Comparison of ENCODE assay signal across 1 fruit fly cellular context in genomic region chr2L:4806109-4806508, dm6.
TF ChIP-seq lines count a peak whose summit lies in the region.

No protein-coding gene starts in this region.

TF ChIP-seq in whole organism, embryonic, 481 proteins besides CTCF, POLR2A, EP300 and RAD21 (continued from another document and continues in another):
- TF ChIP-seq Ravus (GFP tag; IDR thresholded peaks at IDR 0.05; lab: Robert Waterston, UW) (no peak), CG11504 (tag; optimal IDR thresholded peaks at IDR 0.05; lab: Kevin White, UChicago) (peak; percentile 73), CG15696 (tag; optimal IDR thresholded peaks at IDR 0.05; lab: Kevin White, UChicago) (no peak), CG10366 (GFP tag; IDR thresholded peaks at IDR 0.05; lab: Robert Waterston, UW) (no peak; the same call in 1 of the 2 replicates), pb (GFP tag; optimal IDR thresholded peaks at IDR 0.05; lab: Kevin White, UChicago) (no peak), CG5953 (GFP tag; IDR thresholded peaks at IDR 0.05; lab: Robert Waterston, UW) (no peak), Aef1 (GFP tag; IDR thresholded peaks at IDR 0.05; lab: Robert Waterston, UW) (peak; percentile 42; the same call in 1 of the 3 replicates), Xbp1 (GFP tag; optimal IDR thresholded peaks at IDR 0.05; lab: Kevin White, UChicago) (peak; percentile 15), otp (GFP tag; IDR thresholded peaks at IDR 0.05; lab: Robert Waterston, UW) (no peak), sim (GFP tag; IDR thresholded peaks at IDR 0.05; lab: Robert Waterston, UW) (no peak), tio (GFP tag; optimal IDR thresholded peaks at IDR 0.05; lab: Kevin White, UChicago) (no peak), E2f2 (GFP tag; IDR thresholded peaks at IDR 0.05; lab: Robert Waterston, UW) (peak; percentile 12; the same call in 1 of the 2 replicates), Doc3 (GFP tag; IDR thresholded peaks at IDR 0.05; lab: Robert Waterston, UW; ENCODE audit: partially characterized antibody) (no peak), D19B (GFP tag; optimal IDR thresholded peaks at IDR 0.05; lab: Kevin White, UChicago) (no peak), CoRest (tag; optimal IDR thresholded peaks at IDR 0.05; lab: Kevin White, UChicago) (peak; percentile 26), CG14050 (GFP tag; IDR thresholded peaks at IDR 0.05; lab: Robert Waterston, UW) (peak; percentile 51; the same call in 2 of the 3 replicates), CG9932 (GFP tag; IDR thresholded peaks at IDR 0.05; lab: Robert Waterston, UW) (no peak), wor (GFP tag; IDR thresholded peaks at IDR 0.05; lab: Robert Waterston, UW) (no peak), dmrt99B (tag; optimal IDR thresholded peaks at IDR 0.05; lab: Kevin White, UChicago) (peak; percentile 52), Gsc (GFP tag; IDR thresholded peaks at IDR 0.05; lab: Robert Waterston, UW) (no peak), sug (tag; optimal IDR thresholded peaks at IDR 0.05; lab: Kevin White, UChicago) (no peak), pita (GFP tag; optimal IDR thresholded peaks at IDR 0.05; lab: Kevin White, UChicago) (no peak), nerfin-2 (GFP tag; IDR thresholded peaks at IDR 0.05; lab: Robert Waterston, UW; ENCODE audit: partially characterized antibody) (no peak), CG11723 (GFP tag; optimal IDR thresholded peaks at IDR 0.05; lab: Kevin White, UChicago) (no peak), bowl (GFP tag; IDR thresholded peaks at IDR 0.05; lab: Robert Waterston, UW) (peak; percentile 42; the same call in 1 of the 2 replicates), CG4404 (GFP tag; IDR thresholded peaks at IDR 0.05; lab: Robert Waterston, UW) (no peak), ash1 (GFP tag; optimal IDR thresholded peaks at IDR 0.05; lab: Kevin White, UChicago) (no peak), ems (GFP tag; optimal IDR thresholded peaks at IDR 0.05; lab: Kevin White, UChicago) (no peak), CG2129 (GFP tag; IDR thresholded peaks at IDR 0.05; lab: Robert Waterston, UW; ENCODE audit: partially characterized antibody) (no peak), seq (GFP tag; IDR thresholded peaks at IDR 0.05; lab: Robert Waterston, UW) (0 out of 2 replicates have a peak, but pooled peaks have one; percentile 27), CG6689 (GFP tag; IDR thresholded peaks at IDR 0.05; lab: Robert Waterston, UW) (0 out of 2 replicates have a peak, but pooled peaks have one; percentile 23), CG4854 (GFP tag; optimal IDR thresholded peaks at IDR 0.05; lab: Kevin White, UChicago) (no peak), CG13296 (GFP tag; optimal IDR thresholded peaks at IDR 0.05; lab: Kevin White, UChicago) (no peak), vvl (GFP tag; IDR thresholded peaks at IDR 0.05; lab: Robert Waterston, UW) (peak; percentile 82), Ets65A (GFP tag; lab: Kevin White, UChicago) (no peak), Hr39 (optimal IDR thresholded peaks at IDR 0.05; lab: Kevin White, UChicago) (no peak), so (GFP tag; IDR thresholded peaks at IDR 0.05; lab: Robert Waterston, UW) (peak; percentile 66; the same call in 2 of the 3 replicates), CG8924 (tag; optimal IDR thresholded peaks at IDR 0.05; lab: Kevin White, UChicago) (no peak), disco-r (GFP tag; optimal IDR thresholded peaks at IDR 0.05; lab: Kevin White, UChicago) (no peak), CG2678 (tag; optimal IDR thresholded peaks at IDR 0.05; lab: Kevin White, UChicago) (peak; percentile 10), CG16813 (GFP tag; IDR thresholded peaks at IDR 0.05; lab: Robert Waterston, UW; ENCODE audit: partially characterized antibody) (no peak), Spps (tag; optimal IDR thresholded peaks at IDR 0.05; lab: Kevin White, UChicago) (no peak), CG8478 (optimal IDR thresholded peaks at IDR 0.05; lab: Kevin White, UChicago) (no peak), sqz (GFP tag; optimal IDR thresholded peaks at IDR 0.05; lab: Kevin White, UChicago) (no peak), Taf1 (GFP tag; IDR thresholded peaks at IDR 0.05; lab: Robert Waterston, UW) (no peak), her (GFP tag; optimal IDR thresholded peaks at IDR 0.05; lab: Kevin White, UChicago) (no peak), CG18011 (GFP tag; optimal IDR thresholded peaks at IDR 0.05; lab: Kevin White, UChicago) (no peak), CG15011 (GFP tag; optimal IDR thresholded peaks at IDR 0.05; lab: Kevin White, UChicago) (no peak), Hmr (GFP tag; optimal IDR thresholded peaks at IDR 0.05; lab: Kevin White, UChicago) (no peak), Antp (GFP tag; optimal IDR thresholded peaks at IDR 0.05; lab: Kevin White, UChicago) (no peak), CG7556 (GFP tag; optimal IDR thresholded peaks at IDR 0.05; lab: Kevin White, UChicago) (no peak), CG1603 (tag; optimal IDR thresholded peaks at IDR 0.05; lab: Kevin White, UChicago) (no peak), CG6175 (GFP tag; IDR thresholded peaks at IDR 0.05; lab: Robert Waterston, UW) (no peak), CG18476 (GFP tag; optimal IDR thresholded peaks at IDR 0.05; lab: Kevin White, UChicago) (no peak), CG10321 (GFP tag; IDR thresholded peaks at IDR 0.05; lab: Robert Waterston, UW) (no peak), CG4707 (GFP tag; optimal IDR thresholded peaks at IDR 0.05; lab: Kevin White, UChicago) (no peak), dysf (GFP tag; IDR thresholded peaks at IDR 0.05; lab: Robert Waterston, UW) (peak; percentile 56; the same call in 2 of the 3 replicates), CG34224 (GFP tag; IDR thresholded peaks at IDR 0.05; lab: Robert Waterston, UW; ENCODE audit: partially characterized antibody) (no peak), Awh (GFP tag; IDR thresholded peaks at IDR 0.05; lab: Robert Waterston, UW) (0 out of 2 replicates have a peak, but pooled peaks have one; percentile 27), Sin3A (optimal IDR thresholded peaks at IDR 0.05; lab: Kevin White, UChicago) (no peak), MBD-R2 (GFP tag; IDR thresholded peaks at IDR 0.05; lab: Robert Waterston, UW) (no peak), Bteb2 (GFP tag; optimal IDR thresholded peaks at IDR 0.05; lab: Kevin White, UChicago) (no peak), cad (GFP tag; optimal IDR thresholded peaks at IDR 0.05; lab: Kevin White, UChicago) (no peak), CG31441 (GFP tag; IDR thresholded peaks at IDR 0.05; lab: Robert Waterston, UW) (no peak), gcm (GFP tag; optimal IDR thresholded peaks at IDR 0.05; lab: Kevin White, UChicago) (no peak), CG14667 (GFP tag; IDR thresholded peaks at IDR 0.05; lab: Robert Waterston, UW) (0 out of 2 replicates have a peak, but pooled peaks have one; percentile 9), CG43689 (GFP tag; IDR thresholded peaks at IDR 0.05; lab: Robert Waterston, UW) (0 out of 2 replicates have a peak, but pooled peaks have one; percentile 5), bbx (GFP tag; IDR thresholded peaks at IDR 0.05; lab: Robert Waterston, UW; ENCODE audit: partially characterized antibody) (no peak), CG6272 (GFP tag; IDR thresholded peaks at IDR 0.05; lab: Robert Waterston, UW) (no peak), CG12236 (GFP tag; optimal IDR thresholded peaks at IDR 0.05; lab: Kevin White, UChicago) (no peak), psq (GFP tag; optimal IDR thresholded peaks at IDR 0.05; lab: Kevin White, UChicago) (no peak), H2.0 (GFP tag; IDR thresholded peaks at IDR 0.05; lab: Robert Waterston, UW) (peak; percentile 28; the same call in 1 of the 2 replicates), Hey (tag; optimal IDR thresholded peaks at IDR 0.05; lab: Kevin White, UChicago) (no peak), sr (GFP tag; IDR thresholded peaks at IDR 0.05; lab: Robert Waterston, UW) (no peak), NfI (GFP tag; optimal IDR thresholded peaks at IDR 0.05; lab: Kevin White, UChicago) (peak; percentile 32), Atf6 (GFP tag; IDR thresholded peaks at IDR 0.05; lab: Robert Waterston, UW) (no peak), Opbp (GFP tag; IDR thresholded peaks at IDR 0.05; lab: Robert Waterston, UW; ENCODE audit: partially characterized antibody) (no peak), CG13624 (GFP tag; optimal IDR thresholded peaks at IDR 0.05; lab: Kevin White, UChicago) (no peak), Ets97D (GFP tag; optimal IDR thresholded peaks at IDR 0.05; lab: Kevin White, UChicago) (no peak), CG30403 (GFP tag; optimal IDR thresholded peaks at IDR 0.05; lab: Kevin White, UChicago) (peak; percentile 14), nerfin-1 (tag; optimal IDR thresholded peaks at IDR 0.05; lab: Kevin White, UChicago) (no peak), CG8281 (tag; optimal IDR thresholded peaks at IDR 0.05; lab: Kevin White, UChicago) (no peak), row (GFP tag; IDR thresholded peaks at IDR 0.05; lab: Robert Waterston, UW) (peak; percentile 45; the same call in 2 of the 3 replicates), twi (tag; optimal IDR thresholded peaks at IDR 0.05; lab: Kevin White, UChicago) (no peak), Xrp1 (GFP tag; IDR thresholded peaks at IDR 0.05; lab: Robert Waterston, UW) (no peak; the same call in 1 of the 2 replicates), CG14710 (tag; optimal IDR thresholded peaks at IDR 0.05; lab: Kevin White, UChicago) (no peak), CG17328 (GFP tag; IDR thresholded peaks at IDR 0.05; lab: Robert Waterston, UW) (0 out of 2 replicates have a peak, but pooled peaks have one; percentile 21), CG14014 (GFP tag; IDR thresholded peaks at IDR 0.05; lab: Robert Waterston, UW) (peak; percentile 20; the same call in 1 of the 2 replicates), oc (tag; optimal IDR thresholded peaks at IDR 0.05; lab: Kevin White, UChicago) (no peak), PHDP (tag; optimal IDR thresholded peaks at IDR 0.05; lab: Kevin White, UChicago) (no peak), pros (GFP tag; optimal IDR thresholded peaks at IDR 0.05; lab: Kevin White, UChicago) (no peak), chm (GFP tag; IDR thresholded peaks at IDR 0.05; lab: Robert Waterston, UW) (no peak; the same call in 1 of the 2 replicates), CG32767 (GFP tag; IDR thresholded peaks at IDR 0.05; lab: Robert Waterston, UW) (no peak), Mad (GFP tag; optimal IDR thresholded peaks at IDR 0.05; lab: Kevin White, UChicago) (no peak), Hmx (GFP tag; optimal IDR thresholded peaks at IDR 0.05; lab: Kevin White, UChicago) (no peak), CG9817 (tag; optimal IDR thresholded peaks at IDR 0.05; lab: Kevin White, UChicago) (no peak), lmd (GFP tag; IDR thresholded peaks at IDR 0.05; lab: Robert Waterston, UW) (peak; percentile 40; the same call in 1 of the 2 replicates), exex (tag; optimal IDR thresholded peaks at IDR 0.05; lab: Kevin White, UChicago) (no peak), eve (GFP tag; optimal IDR thresholded peaks at IDR 0.05; lab: Kevin White, UChicago) (no peak), dm (GFP tag; optimal IDR thresholded peaks at IDR 0.05; lab: Kevin White, UChicago) (no peak), NK7.1 (GFP tag; optimal IDR thresholded peaks at IDR 0.05; lab: Kevin White, UChicago) (no peak), Oaz (GFP tag; IDR thresholded peaks at IDR 0.05; lab: Robert Waterston, UW) (peak; percentile 37; the same call in 1 of the 2 replicates), kah (GFP tag; optimal IDR thresholded peaks at IDR 0.05; lab: Kevin White, UChicago) (no peak), Six4 (GFP tag; optimal IDR thresholded peaks at IDR 0.05; lab: Kevin White, UChicago) (no peak), trh (GFP tag; optimal IDR thresholded peaks at IDR 0.05; lab: Kevin White, UChicago) (no peak), gce (GFP tag; IDR thresholded peaks at IDR 0.05; lab: Robert Waterston, UW) (no peak), Lim3 (GFP tag; IDR thresholded peaks at IDR 0.05; lab: Robert Waterston, UW) (no peak), BtbVII (GFP tag; optimal IDR thresholded peaks at IDR 0.05; lab: Kevin White, UChicago) (no peak), CG33557 (GFP tag; optimal IDR thresholded peaks at IDR 0.05; lab: Kevin White, UChicago) (no peak), CG10543 (GFP tag; optimal IDR thresholded peaks at IDR 0.05; lab: Kevin White, UChicago) (no peak), B-H2 (GFP tag; optimal IDR thresholded peaks at IDR 0.05; lab: Kevin White, UChicago) (no peak), br (optimal IDR thresholded peaks at IDR 0.05; lab: Kevin White, UChicago) (no peak), CG16863 (GFP tag; optimal IDR thresholded peaks at IDR 0.05; lab: Kevin White, UChicago) (no peak), Nf-YC (tag; optimal IDR thresholded peaks at IDR 0.05; lab: Kevin White, UChicago) (peak; percentile 4), pum (GFP tag; optimal IDR thresholded peaks at IDR 0.05; lab: Kevin White, UChicago) (no peak), kay (GFP tag; optimal IDR thresholded peaks at IDR 0.05; lab: Kevin White, UChicago) (no peak), Ssrp (tag; optimal IDR thresholded peaks at IDR 0.05; lab: Kevin White, UChicago) (no peak), Tbp (GFP tag; optimal IDR thresholded peaks at IDR 0.05; lab: Kevin White, UChicago) (no peak), zfh2 (GFP tag; optimal IDR thresholded peaks at IDR 0.05; lab: Kevin White, UChicago) (no peak), tx (GFP tag; optimal IDR thresholded peaks at IDR 0.05; lab: Kevin White, UChicago) (no peak), Asciz (GFP tag; optimal IDR thresholded peaks at IDR 0.05; lab: Kevin White, UChicago) (no peak), danr (GFP tag; IDR thresholded peaks at IDR 0.05; lab: Robert Waterston, UW) (no peak), vfl (GFP tag; optimal IDR thresholded peaks at IDR 0.05; lab: Kevin White, UChicago) (no peak), Sox102F (GFP tag; optimal IDR thresholded peaks at IDR 0.05; lab: Kevin White, UChicago) (peak; percentile 61), CG8944 (GFP tag; optimal IDR thresholded peaks at IDR 0.05; lab: Kevin White, UChicago) (no peak), unpg (GFP tag; optimal IDR thresholded peaks at IDR 0.05; lab: Kevin White, UChicago) (peak; percentile 53), fd3F (GFP tag; optimal IDR thresholded peaks at IDR 0.05; lab: Kevin White, UChicago) (peak; percentile 20), CG3847 (GFP tag; IDR thresholded peaks at IDR 0.05; lab: Robert Waterston, UW) (no peak), abd-A (tag; optimal IDR thresholded peaks at IDR 0.05; lab: Kevin White, UChicago) (no peak), chinmo (GFP tag; IDR thresholded peaks at IDR 0.05; lab: Robert Waterston, UW; ENCODE audit: partially characterized antibody) (no peak), Abd-B (GFP tag; optimal IDR thresholded peaks at IDR 0.05; lab: Kevin White, UChicago) (no peak), CG11247 (GFP tag; IDR thresholded peaks at IDR 0.05; lab: Robert Waterston, UW) (0 out of 2 replicates have a peak, but pooled peaks have one; percentile 31), CG11696 (GFP tag; IDR thresholded peaks at IDR 0.05; lab: Robert Waterston, UW) (no peak), BEAF-32 (GFP tag; optimal IDR thresholded peaks at IDR 0.05; lab: Kevin White, UChicago) (no peak), Mrtf (GFP tag; IDR thresholded peaks at IDR 0.05; lab: Robert Waterston, UW) (0 out of 3 replicates have a peak, but pooled peaks have one; percentile 10)
